Worm (Caenorhabditis elegans) whole organism, young adult: ENCODE measurements around the gene scl-8.

Source experiments
- B0019.2 ChIP-seq: fragments of 200-800 bp; sonication (Bioruptor generic); conservative IDR thresholded peaks from 2 replicates; pipeline ENCODE4 v1.3.6; 2022; ENCODE audit warnings: missing genetic modification reagents, missing genetic modification characterization, missing compliant biosample characterization
- C06A6.2 ChIP-seq: fragments of 200-800 bp; sonication (Bioruptor generic); conservative IDR thresholded peaks from 2 replicates; pipeline ENCODE4 v1.3.6; 2022; ENCODE audit warnings: missing genetic modification characterization, missing compliant biosample characterization
- F39B2.1 ChIP-seq: fragments of 200-800 bp; sonication (Bioruptor generic); IDR thresholded peaks from 2 replicates; pipeline ENCODE4 v1.3.6; 2022; ENCODE audit warnings: missing genetic modification reagents, missing genetic modification characterization, missing compliant biosample characterization
- Y53F4B.3 ChIP-seq: fragments of 200-800 bp; sonication (Bioruptor generic); IDR thresholded peaks from 2 replicates; pipeline ENCODE4 v1.3.6; 2022; ENCODE audit warnings: missing genetic modification reagents, missing genetic modification characterization, missing compliant biosample characterization
- akir-1 ChIP-seq: fragments of 200-800 bp; sonication (Bioruptor generic); optimal IDR thresholded peaks from 2 replicates; lab custom pipeline; 2018; ENCODE audit warnings: mild to moderate bottlenecking, missing genetic modification characterization, moderate library complexity, missing compliant biosample characterization
- athp-1 ChIP-seq: sonication (generic microtip); optimal IDR thresholded peaks from 2 replicates; lab custom pipeline; 2017; ENCODE audit warnings: mild to moderate bottlenecking, missing genetic modification characterization, missing compliant biosample characterization
- attf-5 ChIP-seq: fragments of 200-800 bp; sonication (Bioruptor generic); optimal IDR thresholded peaks from 2 replicates; lab custom pipeline; 2018; ENCODE audit warnings: mild to moderate bottlenecking, missing genetic modification characterization, missing compliant biosample characterization
- bed-1 ChIP-seq: fragments of 200-800 bp; sonication (Bioruptor generic); IDR thresholded peaks from 2 replicates; pipeline ENCODE4 v1.3.6; 2022; ENCODE audit warnings: missing genetic modification reagents, missing genetic modification characterization, missing compliant biosample characterization
- cebp-1 ChIP-seq, 2 experiments: fragments of 200-800 bp in 1 of 2; sonication (Bioruptor generic) in 1 of 2; sonication (generic microtip) in 1 of 2; IDR thresholded peaks in 1 of 2; optimal IDR thresholded peaks in 1 of 2; 2 replicates each; pipeline versions ENCODE4 v1.3.6 to Lab custom; 2017 to 2022; ENCODE audit warnings: missing compliant biosample characterization in 2 of 2, missing genetic modification characterization in 2 of 2, mild to moderate bottlenecking in 1 of 2, missing genetic modification reagents in 1 of 2, moderate library complexity in 1 of 2
- cebp-2 ChIP-seq: fragments of 200-800 bp; sonication (Bioruptor generic); IDR thresholded peaks from 2 replicates; pipeline ENCODE4 v1.3.6; 2022; ENCODE audit warnings: missing genetic modification characterization, missing compliant biosample characterization
- dpl-1 ChIP-seq: fragments of 150-350 bp; optimal IDR thresholded peaks from 2 replicates; lab custom pipeline; 2014; ENCODE audit warnings: missing biosample characterization, missing genetic modification reagents, missing genetic modification characterization
- egl-18 ChIP-seq: fragments of 200-800 bp; sonication (Bioruptor generic); IDR thresholded peaks from 2 replicates; pipeline ENCODE4 v1.3.6; 2022; ENCODE audit warnings: missing genetic modification reagents, missing genetic modification characterization, missing compliant biosample characterization
- fkh-3 ChIP-seq: sonication (generic microtip); optimal IDR thresholded peaks from 2 replicates; lab custom pipeline; 2016; ENCODE audit warnings: mild to moderate bottlenecking, missing genetic modification characterization, missing compliant biosample characterization
- gei-17 ChIP-seq: fragments of 200-800 bp; sonication (Bioruptor generic); optimal IDR thresholded peaks from 2 replicates; lab custom pipeline; 2018; ENCODE audit warnings: mild to moderate bottlenecking, missing genetic modification characterization, missing compliant biosample characterization
- him-1 ChIP-seq: sonication (generic microtip); optimal IDR thresholded peaks from 2 replicates; lab custom pipeline; 2016; ENCODE audit warnings: missing genotype, missing genetic modification reagents, missing genetic modification characterization, missing compliant biosample characterization
- hrde-1 ChIP-seq: sonication (generic microtip); optimal IDR thresholded peaks from 2 replicates; lab custom pipeline; 2016; ENCODE audit warnings: missing genetic modification characterization, mild to moderate bottlenecking, missing compliant biosample characterization, moderate library complexity, missing genotype, missing genetic modification reagents, borderline replicate concordance
- hsf-1 ChIP-seq: fragments of 200-800 bp; sonication (Bioruptor generic); IDR thresholded peaks from 2 replicates; pipeline ENCODE4 v1.3.6; 2022; ENCODE audit warnings: missing genetic modification reagents, missing genetic modification characterization, missing compliant biosample characterization
- lag-1 ChIP-seq: fragments of 200-800 bp; sonication (Bioruptor generic); IDR thresholded peaks from 2 replicates; pipeline ENCODE4 v1.3.6; 2022; ENCODE audit warnings: missing genetic modification reagents, missing genetic modification characterization, missing compliant biosample characterization
- let-526 ChIP-seq: fragments of 200-800 bp; sonication (Bioruptor generic); IDR thresholded peaks from 2 replicates; pipeline ENCODE4 v1.3.6; 2022; ENCODE audit warnings: missing genetic modification reagents, missing genetic modification characterization, missing compliant biosample characterization
- lin-26 ChIP-seq: fragments of 200-800 bp; sonication (Bioruptor generic); IDR thresholded peaks from 2 replicates; pipeline ENCODE4 v1.3.6; 2022; ENCODE audit warnings: missing genetic modification reagents, missing genetic modification characterization, missing compliant biosample characterization
- lin-54 ChIP-seq: fragments of 200-800 bp; sonication (Bioruptor generic); optimal IDR thresholded peaks from 2 replicates; lab custom pipeline; 2018; ENCODE audit warnings: mild to moderate bottlenecking, missing genetic modification characterization, missing compliant biosample characterization
- lir-1 ChIP-seq: fragments of 200-800 bp; sonication (Bioruptor generic); conservative IDR thresholded peaks from 2 replicates; pipeline ENCODE4 v1.3.6; 2022; ENCODE audit warnings: missing genetic modification reagents, missing genetic modification characterization, missing compliant biosample characterization
- lsy-27 ChIP-seq: sonication (generic microtip); optimal IDR thresholded peaks from 2 replicates; lab custom pipeline; 2017; ENCODE audit warnings: missing genetic modification characterization, mild to moderate bottlenecking, missing compliant biosample characterization, antibody characterized with exemption, missing genotype, borderline replicate concordance; ENCODE audit not compliant: insufficient read depth
- madf-3 ChIP-seq: fragments of 200-800 bp; sonication (Bioruptor generic); IDR thresholded peaks from 2 replicates; pipeline ENCODE4 v1.3.6; 2022; ENCODE audit warnings: missing genetic modification reagents, missing genetic modification characterization, missing compliant biosample characterization
- mcd-1 ChIP-seq: fragments of 200-800 bp; sonication (Bioruptor generic); IDR thresholded peaks from 2 replicates; pipeline ENCODE4 v1.3.6; 2022; ENCODE audit warnings: missing genetic modification reagents, missing genetic modification characterization, missing compliant biosample characterization
- nfya-1 ChIP-seq: sonication (generic microtip); optimal IDR thresholded peaks from 2 replicates; lab custom pipeline; 2017; ENCODE audit warnings: antibody characterized with exemption, missing compliant biosample characterization, missing genetic modification characterization, borderline replicate concordance; ENCODE audit not compliant: insufficient read depth
- nfyb-1 ChIP-seq: fragments of 200-800 bp; sonication (Bioruptor generic); IDR thresholded peaks from 2 replicates; pipeline ENCODE4 v1.3.6; 2022; ENCODE audit warnings: missing genetic modification reagents, missing genetic modification characterization, missing compliant biosample characterization
- repo-1 ChIP-seq: sonication (generic microtip); optimal IDR thresholded peaks from 2 replicates; lab custom pipeline; 2017; ENCODE audit warnings: mild to moderate bottlenecking, missing genetic modification characterization, missing compliant biosample characterization
- snpc-3.4 ChIP-seq: sonication (generic microtip); optimal IDR thresholded peaks from 2 replicates; lab custom pipeline; 2017; ENCODE audit warnings: missing genetic modification characterization, mild to moderate bottlenecking, missing compliant biosample characterization, antibody characterized with exemption, moderate library complexity, missing genotype, missing genetic modification reagents
- somi-1 ChIP-seq: fragments of 200-800 bp; sonication (Bioruptor generic); optimal IDR thresholded peaks from 2 replicates; lab custom pipeline; 2018; ENCODE audit warnings: mild to moderate bottlenecking, missing genetic modification characterization, missing compliant biosample characterization
- tbp1 ChIP-seq: fragments of 200-800 bp; sonication (Bioruptor generic); optimal IDR thresholded peaks from 2 replicates; lab custom pipeline; 2018; ENCODE audit warnings: mild to moderate bottlenecking, missing genetic modification characterization, missing compliant biosample characterization
- tbx-9 ChIP-seq: sonication (generic microtip); optimal IDR thresholded peaks from 2 replicates; lab custom pipeline; 2016; ENCODE audit warnings: borderline replicate concordance, missing genetic modification characterization, inconsistent platforms, missing compliant biosample characterization
- xnd-1 ChIP-seq: sonication (generic microtip); optimal IDR thresholded peaks from 2 replicates; lab custom pipeline; 2016; ENCODE audit warnings: missing genotype, missing genetic modification reagents, missing genetic modification characterization, missing compliant biosample characterization
- zfh-2 ChIP-seq: fragments of 200-800 bp; sonication (Bioruptor generic); conservative IDR thresholded peaks from 2 replicates; pipeline ENCODE4 v1.3.6; 2022; ENCODE audit warnings: missing genetic modification reagents, missing genetic modification characterization, missing compliant biosample characterization
- ztf-26 ChIP-seq: sonication (generic microtip); optimal IDR thresholded peaks from 2 replicates; lab custom pipeline; 2017; ENCODE audit warnings: missing genetic modification characterization, missing compliant biosample characterization
- ztf-28 ChIP-seq: fragments of 200-800 bp; sonication (Bioruptor generic); IDR thresholded peaks from 2 replicates; pipeline ENCODE4 v1.3.6; 2022; ENCODE audit warnings: missing genetic modification reagents, missing genetic modification characterization, missing compliant biosample characterization
- ztf-3 ChIP-seq: fragments of 200-800 bp; sonication (Bioruptor generic); optimal IDR thresholded peaks from 2 replicates; lab custom pipeline; 2018; ENCODE audit warnings: mild to moderate bottlenecking, missing genetic modification characterization, missing compliant biosample characterization

Gene scl-8

ce11 chrIV:13038888-13039287 lies 32.7 kb upstream of the scl-8 start, which contains the start of gene F49E11.2:
Gene F49E11.2 (minus strand): TSS chrIV:13038988.
- TF ChIP-seq snpc-3.4: no peak
- no peak for TF ChIP-seq tbx-9 (tag; lab: Kevin White, UChicago)
- TF ChIP-seq cebp-2: 0 out of 2 replicates have a peak, but pooled peaks have one; percentile 67

- TF ChIP-seq cebp-2: 0 out of 2 replicates have a peak, but pooled peaks have one; percentile 52
- TF ChIP-seq lir-1: no peak
- TF ChIP-seq, all 124 proteins: peak for 1
Measured at ce11 chrIV:13041486-13041885, 30.1 kb upstream of the scl-8 start.

- TF ChIP-seq lin-26 (GFP tag; lab: Robert Waterston, UW) (no peak), cebp-1 (GFP tag; IDR thresholded peaks at IDR 0.05; lab: Robert Waterston, UW) (no peak), cebp-1 (tag; optimal IDR thresholded peaks at IDR 0.05; lab: Kevin White, UChicago) (no peak)
Measured at ce11 chrIV:13042091-13042490, 29.5 kb upstream of the scl-8 start, which contains the start of gene amt-2. Gene amt-2 (plus strand): TSS chrIV:13042391.

- TF ChIP-seq repo-1 (tag; lab: Kevin White, UChicago) (no peak), gei-17 (GFP tag; lab: Kevin White, UChicago) (no peak), B0019.2 (GFP tag; lab: Robert Waterston, UW) (no peak), zfh-2 (GFP tag; lab: Robert Waterston, UW) (no peak), tbp1 (GFP tag; lab: Kevin White, UChicago) (no peak), him-1 (tag; lab: Kevin White, UChicago) (no peak), athp-1 (tag; lab: Kevin White, UChicago) (no peak), ztf-28 (GFP tag; lab: Robert Waterston, UW) (no peak), mcd-1 (no peak), hrde-1 (tag; lab: Kevin White, UChicago) (no peak)
Measured at ce11 chrIV:13044980-13045379, 26.6 kb upstream of the scl-8 start.

- no peak for TF ChIP-seq lsy-27
- TF ChIP-seq Y53F4B.3 (GFP tag; lab: Robert Waterston, UW): no peak
- TF ChIP-seq F39B2.1: no peak
- TF ChIP-seq fkh-3: no peak
- TF ChIP-seq ztf-26 (tag; lab: Kevin White, UChicago): no peak
- no peak for TF ChIP-seq somi-1 (GFP tag; lab: Kevin White, UChicago)
- TF ChIP-seq xnd-1 (tag; lab: Kevin White, UChicago): no peak
- no peak for TF ChIP-seq dpl-1
Measured at ce11 chrIV:13046848-13047247, 24.7 kb upstream of the scl-8 start, which contains the start of gene scl-9. Gene scl-9 (plus strand): TSS chrIV:13047148.

ce11 chrIV:13048157-13048556 lies 23.4 kb upstream of the scl-8 start, which contains the start of gene scl-10:
Gene scl-10 (plus strand): TSS chrIV:13048457.
- TF ChIP-seq attf-5 (no peak), nfya-1 (tag; lab: Kevin White, UChicago) (no peak), bed-1 (no peak), ztf-26 (tag; lab: Kevin White, UChicago) (no peak)
- TF ChIP-seq, all 124 proteins: peak for 0

- TF ChIP-seq egl-18 (GFP tag; lab: Robert Waterston, UW): no peak
- no peak for TF ChIP-seq C06A6.2 (GFP tag; lab: Robert Waterston, UW)
- no peak for TF ChIP-seq hsf-1 (GFP tag; lab: Robert Waterston, UW)
- TF ChIP-seq madf-3 (GFP tag; lab: Robert Waterston, UW): no peak
- no peak for TF ChIP-seq akir-1
- TF ChIP-seq ztf-3: no peak
- TF ChIP-seq lin-54: no peak
- TF ChIP-seq let-526 (GFP tag; lab: Robert Waterston, UW): no peak
- no peak for TF ChIP-seq lag-1
- TF ChIP-seq nfyb-1: no peak
- TF ChIP-seq cebp-2: no peak
- TF ChIP-seq cebp-1 (GFP tag; IDR thresholded peaks at IDR 0.05; lab: Robert Waterston, UW): no peak
- no peak for TF ChIP-seq cebp-1 (tag; optimal IDR thresholded peaks at IDR 0.05; lab: Kevin White, UChicago)
Measured at ce11 chrIV:13051073-13051472, 20.5 kb upstream of the scl-8 start, which contains the start of gene scl-11. Gene scl-11 (plus strand): TSS chrIV:13051373.
